Worm (Caenorhabditis elegans) whole organism, late embryonic: Measurements from ENCODE around the gene cutl-11.

ENCODE experiments used
- T23F11.4 ChIP-seq: fragments of 200-800 bp; sonication (Bioruptor generic); optimal IDR thresholded peaks from 2 replicates; lab custom pipeline; 2018; ENCODE audit warnings: mild to moderate bottlenecking, missing genetic modification characterization, missing compliant biosample characterization
- ama-1 ChIP-seq: fragments of 150-350 bp; optimal IDR thresholded peaks from 2 replicates; lab custom pipeline; 2014
- ceh-45 ChIP-seq: fragments of 200-800 bp; sonication (Bioruptor generic); IDR thresholded peaks from 2 replicates; pipeline ENCODE4 v1.3.6; 2022; ENCODE audit warnings: missing genetic modification reagents, missing genetic modification characterization, missing compliant biosample characterization
- ceh-48 ChIP-seq: sonication (generic microtip); optimal IDR thresholded peaks from 2 replicates; lab custom pipeline; 2016; ENCODE audit warnings: missing genetic modification characterization, inconsistent platforms, missing compliant biosample characterization
- fkh-10 ChIP-seq: fragments of 150-350 bp; optimal IDR thresholded peaks from 2 replicates; lab custom pipeline; 2014; ENCODE audit warnings: missing biosample characterization, missing genetic modification reagents, missing genetic modification characterization
- hlh-6 ChIP-seq: sonication (generic microtip); optimal IDR thresholded peaks from 2 replicates; lab custom pipeline; 2016; ENCODE audit warnings: missing genotype, missing genetic modification characterization, missing compliant biosample characterization
- lin-11 ChIP-seq: fragments of 200-800 bp; sonication (Bioruptor generic); optimal IDR thresholded peaks from 2 replicates; lab custom pipeline; 2018; ENCODE audit warnings: mild to moderate bottlenecking, missing genetic modification characterization, missing compliant biosample characterization
- pag-3 ChIP-seq: sonication (generic microtip); optimal IDR thresholded peaks from 2 replicates; lab custom pipeline; 2016; ENCODE audit warnings: missing compliant biosample characterization, missing genetic modification characterization, borderline replicate concordance
- pha-4 ChIP-seq: fragments of 150-350 bp; optimal IDR thresholded peaks from 2 replicates; lab custom pipeline; 2018; ENCODE audit warnings: missing biosample characterization, missing genetic modification reagents, missing genetic modification characterization
- pqm-1 ChIP-seq: sonication (generic microtip); optimal IDR thresholded peaks from 2 replicates; lab custom pipeline; 2016; ENCODE audit warnings: missing genetic modification characterization, missing compliant biosample characterization
- tbx-2 ChIP-seq: sonication (generic microtip); optimal IDR thresholded peaks from 2 replicates; lab custom pipeline; 2016; ENCODE audit warnings: missing genetic modification characterization, missing compliant biosample characterization
- unc-55 ChIP-seq: sonication (generic microtip); optimal IDR thresholded peaks from 2 replicates; lab custom pipeline; 2017; ENCODE audit warnings: missing biosample characterization, missing genetic modification reagents, missing genetic modification characterization

ce11 chrX:11679211-11679977 is 28.7 kb upstream of the cutl-11 start:
- TF ChIP-seq lin-11 (tag; lab: Kevin White, UChicago) (no peak), T23F11.4 (GFP tag; lab: Kevin White, UChicago) (no peak), ceh-45 (GFP tag; lab: Robert Waterston, UW) (no peak), pha-4 (tag; lab: Kevin White, UChicago) (no peak), hlh-6 (tag; lab: Kevin White, UChicago) (no peak), unc-55 (GFP tag; lab: Kevin White, UChicago) (no peak), ama-1 (lab: Kevin White, UChicago) (no peak), ceh-48 (tag; lab: Kevin White, UChicago) (no peak), fkh-10 (no peak), pag-3 (tag; lab: Kevin White, UChicago) (no peak), tbx-2 (tag; lab: Kevin White, UChicago) (no peak), pqm-1 (no peak)
